Fruit fly (Drosophila melanogaster) whole organism, pupa: Measurements from ENCODE around the gene CG18662.

Experiments
- CG13204 ChIP-seq: fragments of 200-800 bp; sonication (Bioruptor generic); optimal IDR thresholded peaks from 2 replicates; lab custom pipeline; 2018; ENCODE audit warnings: missing biosample characterization, mild to moderate bottlenecking, missing genetic modification characterization, moderate library complexity
- CG14655 ChIP-seq: fragments of 200-800 bp; sonication (Bioruptor generic); optimal IDR thresholded peaks from 3 replicates; lab custom pipeline; 2017; ENCODE audit warnings: mild to moderate bottlenecking, missing biosample characterization, missing genetic modification reagents, missing genetic modification characterization
- CG15710 ChIP-seq: fragments of 200-800 bp; sonication (Bioruptor generic); optimal IDR thresholded peaks from 2 replicates; lab custom pipeline; 2018; ENCODE audit warnings: missing biosample characterization, mild to moderate bottlenecking, missing genetic modification characterization, moderate library complexity
- CG32121 ChIP-seq: fragments of 200-800 bp; sonication (Bioruptor generic); IDR thresholded peaks from 2 replicates; pipeline ENCODE4 v1.3.6; 2022; ENCODE audit warnings: missing biosample characterization, missing genetic modification characterization
- CG34367 ChIP-seq: fragments of 200-800 bp; sonication (Bioruptor generic); optimal IDR thresholded peaks from 2 replicates; lab custom pipeline; 2018; ENCODE audit warnings: missing biosample characterization, mild to moderate bottlenecking, missing genetic modification characterization
- CG4496 ChIP-seq: fragments of 200-800 bp; sonication (Bioruptor generic); IDR thresholded peaks from 3 replicates; pipeline ENCODE4 v1.3.6; 2022; ENCODE audit warnings: missing biosample characterization, missing genetic modification characterization
- CG8159 ChIP-seq: fragments of 200-800 bp; sonication (Bioruptor generic); optimal IDR thresholded peaks from 3 replicates; lab custom pipeline; 2018; ENCODE audit warnings: missing biosample characterization, mild to moderate bottlenecking, missing genetic modification characterization, moderate library complexity
- CG8301 ChIP-seq: fragments of 200-800 bp; sonication (Bioruptor generic); optimal IDR thresholded peaks from 2 replicates; lab custom pipeline; 2018; ENCODE audit warnings: missing biosample characterization, mild to moderate bottlenecking, missing genetic modification characterization
- EcR ChIP-seq: fragments of 200-800 bp; sonication (Bioruptor generic); optimal IDR thresholded peaks from 3 replicates; lab custom pipeline; 2019; ENCODE audit warnings: missing biosample characterization, missing genetic modification characterization, mild to moderate bottlenecking, moderate library complexity, missing genetic modification reagents
- Pif1A ChIP-seq: fragments of 200-800 bp; sonication (Bioruptor generic); optimal IDR thresholded peaks from 3 replicates; lab custom pipeline; 2016; ENCODE audit warnings: missing biosample characterization, missing genetic modification characterization
- Pif1B ChIP-seq: fragments of 200-800 bp; sonication (Bioruptor generic); optimal IDR thresholded peaks from 3 replicates; lab custom pipeline; 2016; ENCODE audit warnings: missing biosample characterization, missing genetic modification characterization
- Snoo ChIP-seq: fragments of 200-800 bp; sonication (Bioruptor generic); optimal IDR thresholded peaks from 3 replicates; lab custom pipeline; 2017; ENCODE audit warnings: missing biosample characterization, mild to moderate bottlenecking, missing genetic modification characterization, inconsistent platforms
- fd96Ca ChIP-seq: fragments of 200-800 bp; sonication (Bioruptor generic); IDR thresholded peaks from 3 replicates; pipeline ENCODE4 v1.3.6; 2022; ENCODE audit warnings: missing biosample characterization, missing genetic modification characterization
- gl ChIP-seq: fragments of 200-800 bp; sonication (Bioruptor generic); optimal IDR thresholded peaks from 2 replicates; lab custom pipeline; 2018; ENCODE audit warnings: missing biosample characterization, mild to moderate bottlenecking, missing genetic modification characterization

DNA sequence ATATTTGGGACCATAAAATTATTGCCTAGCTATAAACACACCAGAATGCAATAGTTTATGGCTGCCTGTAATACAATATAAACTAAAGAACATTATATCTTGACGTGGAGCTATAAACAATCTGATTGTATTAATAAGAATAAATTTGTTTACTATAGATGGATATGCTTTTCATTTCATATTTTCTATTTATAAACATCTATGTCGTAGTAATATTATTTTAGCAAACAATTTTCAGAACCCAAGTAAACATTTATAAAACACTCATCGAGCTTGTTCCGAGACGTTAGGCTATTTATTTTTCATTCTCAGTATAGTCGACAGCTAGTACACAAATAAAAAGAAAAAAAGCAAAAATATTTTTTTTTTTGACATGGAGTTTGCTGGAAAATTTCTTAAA, at the start of gene CG18662:
- TF ChIP-seq CG15710 (tag; lab: Kevin White, UChicago), result no peak
- TF ChIP-seq Snoo, result no peak
- TF ChIP-seq CG8301 (tag; lab: Kevin White, UChicago), result no peak
- TF ChIP-seq fd96Ca (GFP tag; lab: Robert Waterston, UW), result no peak
- TF ChIP-seq CG14655, result no peak
- TF ChIP-seq CG8159 (tag; lab: Kevin White, UChicago), result no peak
- no peak for TF ChIP-seq gl (tag; lab: Kevin White, UChicago)
- no peak for TF ChIP-seq Pif1B (GFP tag; lab: Kevin White, UChicago)
- no peak for TF ChIP-seq EcR (GFP tag; lab: Kevin White, UChicago)
- TF ChIP-seq CG34367 (tag; lab: Kevin White, UChicago), result no peak
- TF ChIP-seq CG4496 (GFP tag; lab: Robert Waterston, UW), result no peak
- TF ChIP-seq Pif1A, result no peak
- TF ChIP-seq CG13204 (GFP tag; lab: Kevin White, UChicago), result no peak
- TF ChIP-seq CG32121 (GFP tag; lab: Robert Waterston, UW), result no peak
